Worm (Caenorhabditis elegans): Measurements from ENCODE around the gene pals-33.

The pals-33 gene

ce11 chrV:3677212-3677611 lies 4.0 kb downstream of the pals-33 start:
- TF ChIP-seq nhr-19 (GFP tag; conservative IDR thresholded peaks at IDR 0.05) (peak; percentile 44; the same call in 1 of the 2 replicates), unc-130 (tag; optimal IDR thresholded peaks at IDR 0.05) (peak; percentile 42), Y116A8C.19 (tag; optimal IDR thresholded peaks at IDR 0.05; ENCODE audit: borderline replicate concordance) (no peak), rnt-1 (tag; optimal IDR thresholded peaks at IDR 0.05) (peak; percentile 57), mep-1 (tag; optimal IDR thresholded peaks at IDR 0.05) (no peak), mdl-1 (tag; optimal IDR thresholded peaks at IDR 0.05) (no peak), lin-14 (GFP tag; optimal IDR thresholded peaks at IDR 0.05) (peak; percentile 89), snu-23 (GFP tag; optimal IDR thresholded peaks at IDR 0.05) (no peak), lsy-2 (tag; optimal IDR thresholded peaks at IDR 0.05) (peak; percentile 23 to 33), sox-4 (tag; optimal IDR thresholded peaks at IDR 0.05) (no peak), efl-1 (optimal IDR thresholded peaks at IDR 0.05) (no peak), efl-1 (GFP tag; optimal IDR thresholded peaks at IDR 0.05 in 1 of 2) (peak in 1 of 2 experiments; percentile 64)

DNA sequence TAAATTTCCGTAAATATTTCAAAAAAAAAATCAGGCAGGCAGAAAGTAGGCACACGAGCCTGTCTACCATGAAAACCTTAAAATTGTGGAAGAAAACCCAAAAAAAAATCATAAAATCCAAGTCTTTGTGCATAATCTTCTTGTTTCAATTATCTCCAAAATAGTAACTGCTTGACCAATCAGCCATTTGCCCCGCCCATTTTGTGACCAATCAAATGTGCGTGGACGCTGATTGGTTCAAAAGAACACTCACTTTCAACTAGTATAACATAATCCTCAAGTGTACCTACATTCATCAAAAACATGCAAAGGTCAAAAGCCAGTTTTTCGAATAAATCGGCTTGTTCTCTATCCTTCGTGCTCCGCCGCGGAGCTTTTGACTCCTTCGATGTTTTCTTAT lies 5.3 kb downstream of the pals-33 start:
- TF ChIP-seq hlh-4 (tag; optimal IDR thresholded peaks at IDR 0.05) (no peak), ama-1 (optimal IDR thresholded peaks at IDR 0.05) (no peak), mep-1 (tag; optimal IDR thresholded peaks at IDR 0.05) (no peak), ces-1 (GFP tag; optimal IDR thresholded peaks at IDR 0.05) (no peak), unc-130 (tag; optimal IDR thresholded peaks at IDR 0.05) (no peak), ztf-11 (tag; optimal IDR thresholded peaks at IDR 0.05) (no peak), lin-14 (GFP tag; optimal IDR thresholded peaks at IDR 0.05) (peak; percentile 17), nhr-77 (tag; optimal IDR thresholded peaks at IDR 0.05) (no peak)

ce11 chrV:3682553-3682952 lies 9.4 kb downstream of the pals-33 start, which contains the start of gene W08A12.3:
Gene W08A12.3, plus strand, starts transcription at chrV:3682853.
- TF ChIP-seq mep-1 (tag; optimal IDR thresholded peaks at IDR 0.05) (no peak), sox-4 (tag; optimal IDR thresholded peaks at IDR 0.05) (no peak), mef-2 (tag; optimal IDR thresholded peaks at IDR 0.05) (no peak), nhr-237 (tag; optimal IDR thresholded peaks at IDR 0.05) (no peak), nhr-47 (tag; optimal IDR thresholded peaks at IDR 0.05) (no peak), swsn-7 (tag; optimal IDR thresholded peaks at IDR 0.05) (no peak), mab-9 (GFP tag; IDR thresholded peaks at IDR 0.05) (no peak), jun-1 (tag; optimal IDR thresholded peaks at IDR 0.05) (no peak), fkh-8 (tag; optimal IDR thresholded peaks at IDR 0.05) (no peak), xbp-1 (tag; optimal IDR thresholded peaks at IDR 0.05) (no peak), fkh-10 (GFP tag; optimal IDR thresholded peaks at IDR 0.05) (no peak), lin-14 (GFP tag; optimal IDR thresholded peaks at IDR 0.05) (no peak), snpc-4 (tag; optimal IDR thresholded peaks at IDR 0.05) (no peak), nhr-85 (tag) (peak; percentile 5), blmp-1 (tag; optimal IDR thresholded peaks at IDR 0.05) (peak; percentile 21), C16A3.4 (tag; optimal IDR thresholded peaks at IDR 0.05) (no peak), lin-13 (GFP tag; optimal IDR thresholded peaks at IDR 0.05) (no peak)

- TF ChIP-seq elt-3 (tag; optimal IDR thresholded peaks at IDR 0.05) (peak in 1 of 6 experiments; percentile 5), lin-39 (tag; optimal IDR thresholded peaks at IDR 0.05) (peak; percentile 42), nhr-90 (tag; optimal IDR thresholded peaks at IDR 0.05; ENCODE audit: poor library complexity) (peak; percentile 39), pag-3 (tag; optimal IDR thresholded peaks at IDR 0.05; ENCODE audit: borderline replicate concordance, insufficient read depth) (peak; percentile 10), nhr-20 (tag; optimal IDR thresholded peaks at IDR 0.05) (peak; percentile 69), pqm-1 (tag; optimal IDR thresholded peaks at IDR 0.05) (no peak), ceh-63 (GFP tag; optimal IDR thresholded peaks at IDR 0.05) (no peak), unc-62 (GFP tag; optimal IDR thresholded peaks at IDR 0.05) (no peak), dpl-1 (GFP tag; optimal IDR thresholded peaks at IDR 0.05) (peak in 1 of 3 experiments; percentile 14), mdl-1 (tag; optimal IDR thresholded peaks at IDR 0.05) (peak in 1 of 2 experiments; percentile 76), rnt-1 (tag; optimal IDR thresholded peaks at IDR 0.05) (peak; percentile 87), fkh-10 (GFP tag; optimal IDR thresholded peaks at IDR 0.05) (no peak), lin-14 (GFP tag; optimal IDR thresholded peaks at IDR 0.05) (peak; percentile 87), lsy-2 (tag; optimal IDR thresholded peaks at IDR 0.05) (peak; percentile 45 to 51), nhr-76 (tag; optimal IDR thresholded peaks at IDR 0.05) (no peak), dsc-1 (tag; optimal IDR thresholded peaks at IDR 0.05) (no peak), ztf-4 (tag; optimal IDR thresholded peaks at IDR 0.05) (peak; percentile 31), ama-1 (optimal IDR thresholded peaks at IDR 0.05) (no peak), isw-1 (GFP tag; IDR thresholded peaks at IDR 0.05) (no peak), sptf-1 (tag; optimal IDR thresholded peaks at IDR 0.05) (no peak), zip-4 (GFP tag; optimal IDR thresholded peaks at IDR 0.05) (no peak), snpc-4 (tag; optimal IDR thresholded peaks at IDR 0.05) (no peak), swsn-7 (tag; optimal IDR thresholded peaks at IDR 0.05) (peak; percentile 37), unc-98 (GFP tag; IDR thresholded peaks at IDR 0.05) (peak; percentile 40; the same call in 1 of the 2 replicates), nhr-19 (GFP tag; conservative IDR thresholded peaks at IDR 0.05) (peak; percentile 81), fkh-8 (tag; optimal IDR thresholded peaks at IDR 0.05) (no peak)
Measured at ce11 chrV:3685790-3686208, 12.6 kb downstream of the pals-33 start, which contains the start of gene W08A12.2. Gene W08A12.2, minus strand, starts transcription at chrV:3685892.

All from whole organism, L1 larva.